Fruit fly (Drosophila melanogaster) whole organism, embryonic: ENCODE measurements around the gene Or85b.
A peak's percentile ranks its signal among the peaks of the same experiment; 100 is the strongest.

Experiments
- CG10366 ChIP-seq: fragments of 200-800 bp; sonication (Bioruptor generic); IDR thresholded peaks from 2 replicates; pipeline ENCODE4 v1.3.6; 2022; ENCODE audit warnings: missing biosample characterization, missing genetic modification characterization
- CG12219 ChIP-seq: fragments of 200-800 bp; sonication (Bioruptor generic); optimal IDR thresholded peaks from 3 replicates; lab custom pipeline; 2018; ENCODE audit warnings: missing biosample characterization, mild to moderate bottlenecking, missing genetic modification characterization
- CG12744 ChIP-seq: fragments of 200-800 bp; sonication (Bioruptor generic); optimal IDR thresholded peaks from 2 replicates; lab custom pipeline; 2016; ENCODE audit warnings: missing biosample characterization, missing genetic modification characterization
- CG13123 ChIP-seq: fragments of 200-800 bp; sonication (Bioruptor generic); optimal IDR thresholded peaks from 2 replicates; lab custom pipeline; 2016; ENCODE audit warnings: missing biosample characterization, missing genetic modification characterization
- CG15479 ChIP-seq: fragments of 200-800 bp; sonication (Bioruptor generic); optimal IDR thresholded peaks from 3 replicates; lab custom pipeline; 2019; ENCODE audit warnings: missing biosample characterization, mild to moderate bottlenecking, missing genetic modification characterization, moderate library complexity
- CG15696 ChIP-seq: fragments of 200-800 bp; sonication (Bioruptor generic); optimal IDR thresholded peaks from 2 replicates; lab custom pipeline; 2019; ENCODE audit warnings: missing biosample characterization, mild to moderate bottlenecking, missing genetic modification characterization, moderate library complexity
- CG17359 ChIP-seq: fragments of 200-800 bp; sonication (Bioruptor generic); optimal IDR thresholded peaks from 3 replicates; lab custom pipeline; 2018; ENCODE audit warnings: missing biosample characterization, mild to moderate bottlenecking, missing genetic modification characterization, moderate library complexity
- CG18262 ChIP-seq: fragments of 200-800 bp; optimal IDR thresholded peaks from 3 replicates; lab custom pipeline; 2019; ENCODE audit warnings: missing biosample characterization, mild to moderate bottlenecking, missing genetic modification characterization, moderate library complexity
- CG2202 ChIP-seq: fragments of 200-800 bp; sonication (Bioruptor generic); optimal IDR thresholded peaks from 2 replicates; lab custom pipeline; 2018; ENCODE audit warnings: missing biosample characterization, mild to moderate bottlenecking, missing genetic modification characterization
- CG42726 ChIP-seq: fragments of 200-800 bp; sonication (Bioruptor generic); IDR thresholded peaks from 2 replicates; pipeline ENCODE4 v1.3.6; 2022; ENCODE audit warnings: missing biosample characterization, missing genetic modification characterization; ENCODE audit not compliant: partially characterized antibody
- CG7556 ChIP-seq: fragments of 200-800 bp; sonication (Bioruptor generic); optimal IDR thresholded peaks from 2 replicates; lab custom pipeline; 2017; ENCODE audit warnings: missing biosample characterization, mild to moderate bottlenecking, missing genetic modification characterization
- CG8359 ChIP-seq: fragments of 200-800 bp; sonication (Bioruptor generic); optimal IDR thresholded peaks from 2 replicates; lab custom pipeline; 2017; ENCODE audit warnings: missing biosample characterization, mild to moderate bottlenecking, missing genetic modification characterization, borderline replicate concordance
- CG8765 ChIP-seq: fragments of 200-800 bp; sonication (Bioruptor generic); IDR thresholded peaks from 2 replicates; pipeline ENCODE4 v1.3.6; 2022; ENCODE audit warnings: missing biosample characterization, missing genetic modification characterization
- CG9817 ChIP-seq: fragments of 200-800 bp; sonication (Bioruptor generic); optimal IDR thresholded peaks from 2 replicates; lab custom pipeline; 2018; ENCODE audit warnings: missing biosample characterization, mild to moderate bottlenecking, missing genetic modification characterization, moderate library complexity
- Elba2 ChIP-seq: fragments of 200-800 bp; sonication (Bioruptor generic); optimal IDR thresholded peaks from 3 replicates; lab custom pipeline; 2016; ENCODE audit warnings: missing biosample characterization, missing genetic modification characterization
- Ets65A ChIP-seq: fragments of 200-800 bp; sonication (Bioruptor generic); peaks from one replicate; lab custom pipeline; 2016; ENCODE audit warnings: missing biosample characterization, missing genetic modification characterization
- Hmr ChIP-seq: fragments of 200-800 bp; sonication (Bioruptor generic); optimal IDR thresholded peaks from 3 replicates; lab custom pipeline; 2017; ENCODE audit warnings: mild to moderate bottlenecking, missing biosample characterization, missing genetic modification reagents, missing genetic modification characterization
- Hr78 ChIP-seq, 2 experiments: fragments of 200-800 bp in 1 of 2; fragments of >200 bp in 1 of 2; sonication (Bioruptor generic) in 1 of 2; optimal IDR thresholded peaks; 2 replicates each; lab custom pipeline; 2017 to 2019; ENCODE audit warnings: missing biosample characterization in 2 of 2, missing genetic modification characterization in 2 of 2, mild to moderate bottlenecking in 1 of 2, moderate library complexity in 1 of 2
- Kr ChIP-seq: fragments of 200-800 bp; sonication (Bioruptor generic); optimal IDR thresholded peaks from 2 replicates; lab custom pipeline; 2017; ENCODE audit warnings: missing biosample characterization, mild to moderate bottlenecking, missing genetic modification characterization
- Neu2 ChIP-seq: fragments of 200-800 bp; sonication (Bioruptor generic); optimal IDR thresholded peaks from 3 replicates; lab custom pipeline; 2016; ENCODE audit warnings: missing biosample characterization, missing genetic modification characterization, borderline replicate concordance
- Optix ChIP-seq: fragments of 200-800 bp; sonication (Bioruptor generic); IDR thresholded peaks from 3 replicates; pipeline ENCODE4 v1.3.6; 2022; ENCODE audit warnings: missing biosample characterization, missing genetic modification characterization
- Sry-β ChIP-seq: fragments of 200-800 bp; sonication (Bioruptor generic); optimal IDR thresholded peaks from 2 replicates; lab custom pipeline; 2018; ENCODE audit warnings: missing biosample characterization, mild to moderate bottlenecking, missing genetic modification characterization, moderate library complexity
- Vsx1 ChIP-seq: fragments of 200-800 bp; sonication (Bioruptor generic); optimal IDR thresholded peaks from 2 replicates; lab custom pipeline; 2017; ENCODE audit warnings: missing biosample characterization, mild to moderate bottlenecking, missing genetic modification characterization, missing genetic modification reagents
- cad ChIP-seq: fragments of >200 bp; optimal IDR thresholded peaks from 2 replicates; lab custom pipeline; 2017; ENCODE audit warnings: missing biosample characterization, missing genetic modification characterization
- fd102C ChIP-seq: fragments of 200-800 bp; sonication (Bioruptor generic); optimal IDR thresholded peaks from 2 replicates; lab custom pipeline; 2018; ENCODE audit warnings: missing biosample characterization, mild to moderate bottlenecking, missing genetic modification characterization, moderate library complexity
- insv ChIP-seq, 2 experiments: fragments of 200-800 bp; sonication (Bioruptor generic); optimal IDR thresholded peaks; 3 replicates each; lab custom pipeline; 2016 to 2018; ENCODE audit warnings: missing biosample characterization in 2 of 2, missing genetic modification characterization in 2 of 2
- oc ChIP-seq: fragments of 200-800 bp; sonication (Bioruptor generic); optimal IDR thresholded peaks from 2 replicates; lab custom pipeline; 2018; ENCODE audit warnings: missing biosample characterization, mild to moderate bottlenecking, missing genetic modification characterization, moderate library complexity
- prd ChIP-seq, 3 experiments: fragments of >200 bp in 2 of 3; fragments of 200-800 bp in 1 of 3; sonication (Bioruptor generic) in 1 of 3; optimal IDR thresholded peaks in 2 of 3; IDR thresholded peaks in 1 of 3; 2 replicates in 2 of 3; 3 replicates in 1 of 3; pipeline versions ENCODE4 v1.3.6 to Lab custom; 2017 to 2022; ENCODE audit warnings: missing biosample characterization in 1 of 3, missing genetic modification characterization in 1 of 3
- ro ChIP-seq: fragments of 200-800 bp; sonication (Bioruptor generic); IDR thresholded peaks from 2 replicates; pipeline ENCODE4 v1.3.6; 2022; ENCODE audit warnings: missing biosample characterization, missing genetic modification characterization
- slbo ChIP-seq: fragments of 200-800 bp; sonication (Bioruptor generic); IDR thresholded peaks from 2 replicates; pipeline ENCODE4 v1.3.6; 2022; ENCODE audit warnings: missing biosample characterization, missing genetic modification characterization
- tll ChIP-seq, 2 experiments: fragments of 200-800 bp in 1 of 2; fragments of >200 bp in 1 of 2; sonication (Bioruptor generic) in 1 of 2; optimal IDR thresholded peaks; 2 replicates each; lab custom pipeline; 2017 to 2019; ENCODE audit warnings: missing biosample characterization in 2 of 2, missing genetic modification characterization in 2 of 2, mild to moderate bottlenecking in 1 of 2, moderate library complexity in 1 of 2
- zen ChIP-seq: fragments of 200-800 bp; sonication (Bioruptor generic); optimal IDR thresholded peaks from 3 replicates; lab custom pipeline; 2018; ENCODE audit warnings: missing biosample characterization, mild to moderate bottlenecking, missing genetic modification characterization, moderate library complexity
- zf30C ChIP-seq: fragments of 200-800 bp; sonication (Bioruptor generic); optimal IDR thresholded peaks from 3 replicates; lab custom pipeline; 2018; ENCODE audit warnings: missing biosample characterization, mild to moderate bottlenecking, missing genetic modification characterization

The Or85b gene

dm6 chr3R:8469716-8470393 is 41.3 kb downstream of the Or85b start (continued):
- TF ChIP-seq Vsx1 (GFP tag; lab: Kevin White, UChicago) (peak; percentile 4), CG17359 (tag; lab: Kevin White, UChicago) (peak; percentile 52), CG8359 (GFP tag; lab: Kevin White, UChicago) (no peak), CG12219 (peak; percentile 2), Optix (GFP tag; lab: Robert Waterston, UW) (no peak), CG42726 (GFP tag; lab: Robert Waterston, UW) (no peak), CG10366 (GFP tag; lab: Robert Waterston, UW) (peak; percentile 39; the same call in 1 of the 2 replicates), CG18262 (tag; lab: Kevin White, UChicago) (peak; percentile 46), ro (GFP tag; lab: Robert Waterston, UW) (no peak), slbo (GFP tag; lab: Robert Waterston, UW) (no peak)

- TF ChIP-seq Hmr (GFP tag; lab: Kevin White, UChicago), result no peak
- peak; percentile 100 for TF ChIP-seq zen
- peak in 1 of 2 experiments; percentile 99 for TF ChIP-seq tll (GFP tag; optimal IDR thresholded peaks at IDR 0.05; lab: Kevin White, UChicago)
- TF ChIP-seq CG7556 (GFP tag; lab: Kevin White, UChicago), result no peak
- no peak for TF ChIP-seq CG2202
- TF ChIP-seq zf30C (GFP tag; lab: Kevin White, UChicago), result peak; percentile 95
- TF ChIP-seq oc (tag; lab: Kevin White, UChicago), result no peak
- TF ChIP-seq Neu2, result peak; percentile 36
- TF ChIP-seq Ets65A (GFP tag; lab: Kevin White, UChicago), result peak; percentile 41
- peak; percentile 55; the same call in 1 of the 2 replicates for TF ChIP-seq CG8765 (GFP tag; lab: Robert Waterston, UW)
- TF ChIP-seq cad, result peak; percentile 29
- TF ChIP-seq CG9817, result no peak
- TF ChIP-seq Kr (GFP tag; lab: Kevin White, UChicago), result peak; percentile 80
- peak; percentile 5 for TF ChIP-seq fd102C (GFP tag; lab: Kevin White, UChicago)
- TF ChIP-seq CG13123 (GFP tag; lab: Kevin White, UChicago), result no peak
- TF ChIP-seq Hr78 (GFP tag; optimal IDR thresholded peaks at IDR 0.05; lab: Kevin White, UChicago), result no peak
- no peak for TF ChIP-seq CG15696 (tag; lab: Kevin White, UChicago)
- TF ChIP-seq Sry-β (GFP tag; lab: Kevin White, UChicago), result no peak
- TF ChIP-seq CG15479 (GFP tag; lab: Kevin White, UChicago), result peak; percentile 95
- TF ChIP-seq prd (optimal IDR thresholded peaks at IDR 0.05; lab: Kevin White, UChicago), result no peak
- TF ChIP-seq prd (GFP tag; IDR thresholded peaks at IDR 0.05; lab: Robert Waterston, UW), result peak; percentile 53; the same call in 1 of the 3 replicates
Observed at dm6 chr3R:8467819-8468421, 43.2 kb downstream of the Or85b start.

dm6 chr3R:8463904-8464303 is 47.3 kb downstream of the Or85b start:
- TF ChIP-seq Elba2 (GFP tag; lab: Kevin White, UChicago) (peak; percentile 54), insv (GFP tag; optimal IDR thresholded peaks at IDR 0.05; lab: Kevin White, UChicago) (peak in 1 of 2 experiments; percentile 91), CG12744 (GFP tag; lab: Kevin White, UChicago) (no peak)
- TF ChIP-seq, all 482 proteins: peak for 2
